Worm (Caenorhabditis elegans) whole organism, young adult: Measurements from ENCODE around the gene lido-6.

Experiments used
- C06A6.2 ChIP-seq: fragments of 200-800 bp; sonication (Bioruptor generic); conservative IDR thresholded peaks from 2 replicates; pipeline ENCODE4 v1.3.6; 2022; ENCODE audit warnings: missing genetic modification characterization, missing compliant biosample characterization
- F39B2.1 ChIP-seq: fragments of 200-800 bp; sonication (Bioruptor generic); IDR thresholded peaks from 2 replicates; pipeline ENCODE4 v1.3.6; 2022; ENCODE audit warnings: missing genetic modification reagents, missing genetic modification characterization, missing compliant biosample characterization
- F55B11.4 ChIP-seq: sonication (generic microtip); optimal IDR thresholded peaks from 2 replicates; lab custom pipeline; 2016; ENCODE audit warnings: missing compliant biosample characterization, missing genetic modification characterization, borderline replicate concordance; ENCODE audit not compliant: insufficient read depth
- K12H6.12 ChIP-seq: fragments of 200-800 bp; sonication (Bioruptor generic); optimal IDR thresholded peaks from 2 replicates; lab custom pipeline; 2018; ENCODE audit warnings: mild to moderate bottlenecking, missing genetic modification characterization, missing compliant biosample characterization
- T26A5.8 ChIP-seq: sonication (generic microtip); optimal IDR thresholded peaks from 2 replicates; lab custom pipeline; 2016; ENCODE audit warnings: missing genetic modification characterization, missing compliant biosample characterization
- Y67H2A.10 ChIP-seq: fragments of 200-800 bp; sonication (Bioruptor generic); conservative IDR thresholded peaks from 2 replicates; pipeline ENCODE4 v1.3.6; 2022; ENCODE audit warnings: missing genetic modification reagents, missing genetic modification characterization, missing compliant biosample characterization
- ZK185.1 ChIP-seq: sonication (generic microtip); optimal IDR thresholded peaks from 2 replicates; lab custom pipeline; 2016; ENCODE audit warnings: mild to moderate bottlenecking, missing genetic modification characterization, missing compliant biosample characterization; ENCODE audit not compliant: poor library complexity, severe bottlenecking
- ama-1 ChIP-seq, 3 experiments: fragments of 150-350 bp in 1 of 3; sonication (generic microtip) in 2 of 3; optimal IDR thresholded peaks; 2 replicates each; lab custom pipeline; 2014 to 2018; ENCODE audit warnings: missing biosample characterization in 2 of 3, missing genetic modification characterization in 2 of 3, missing genetic modification reagents in 2 of 3
- aptf-3 ChIP-seq: fragments of 200-800 bp; sonication (Bioruptor generic); IDR thresholded peaks from 2 replicates; pipeline ENCODE4 v1.3.6; 2022; ENCODE audit warnings: missing genetic modification characterization, missing compliant biosample characterization
- attf-6 ChIP-seq: fragments of 200-800 bp; sonication (Bioruptor generic); IDR thresholded peaks from 2 replicates; pipeline ENCODE4 v1.3.6; 2022; ENCODE audit warnings: missing genetic modification reagents, missing genetic modification characterization, missing compliant biosample characterization
- ceh-40 ChIP-seq: fragments of 200-800 bp; sonication (Bioruptor generic); IDR thresholded peaks from 2 replicates; pipeline ENCODE4 v1.3.6; 2022; ENCODE audit warnings: missing genetic modification characterization, missing compliant biosample characterization
- egl-18 ChIP-seq: fragments of 200-800 bp; sonication (Bioruptor generic); IDR thresholded peaks from 2 replicates; pipeline ENCODE4 v1.3.6; 2022; ENCODE audit warnings: missing genetic modification reagents, missing genetic modification characterization, missing compliant biosample characterization
- egrh-3 ChIP-seq: fragments of 200-800 bp; sonication (Bioruptor generic); IDR thresholded peaks from 2 replicates; pipeline ENCODE4 v1.3.6; 2022; ENCODE audit warnings: missing genetic modification reagents, missing genetic modification characterization, missing compliant biosample characterization
- ekl-4 ChIP-seq: fragments of 200-800 bp; sonication (Bioruptor generic); IDR thresholded peaks from 2 replicates; pipeline ENCODE4 v1.3.6; 2022; ENCODE audit warnings: missing genetic modification reagents, missing genetic modification characterization, missing compliant biosample characterization
- ets-4 ChIP-seq: fragments of 200-800 bp; sonication (Bioruptor generic); optimal IDR thresholded peaks from 2 replicates; lab custom pipeline; 2018; ENCODE audit warnings: mild to moderate bottlenecking, missing genetic modification characterization, missing compliant biosample characterization
- fkh-3 ChIP-seq: sonication (generic microtip); optimal IDR thresholded peaks from 2 replicates; lab custom pipeline; 2016; ENCODE audit warnings: mild to moderate bottlenecking, missing genetic modification characterization, missing compliant biosample characterization
- hlh-26 ChIP-seq: fragments of 200-800 bp; sonication (Bioruptor generic); conservative IDR thresholded peaks from 2 replicates; pipeline ENCODE4 v1.3.6; 2022; ENCODE audit warnings: missing genetic modification reagents, missing genetic modification characterization, missing compliant biosample characterization
- hsf-1 ChIP-seq: fragments of 200-800 bp; sonication (Bioruptor generic); IDR thresholded peaks from 2 replicates; pipeline ENCODE4 v1.3.6; 2022; ENCODE audit warnings: missing genetic modification reagents, missing genetic modification characterization, missing compliant biosample characterization
- lag-1 ChIP-seq: fragments of 200-800 bp; sonication (Bioruptor generic); IDR thresholded peaks from 2 replicates; pipeline ENCODE4 v1.3.6; 2022; ENCODE audit warnings: missing genetic modification reagents, missing genetic modification characterization, missing compliant biosample characterization
- let-607 ChIP-seq, 2 experiments: fragments of 200-800 bp in 1 of 2; sonication (Bioruptor generic) in 1 of 2; sonication (generic microtip) in 1 of 2; optimal IDR thresholded peaks; 2 replicates each; lab custom pipeline; 2016 to 2018; ENCODE audit warnings: mild to moderate bottlenecking in 2 of 2, missing compliant biosample characterization in 2 of 2, missing genetic modification characterization in 2 of 2, moderate library complexity in 2 of 2, missing genotype in 1 of 2
- lin-35 ChIP-seq, 3 experiments: fragments of 150-350 bp in 2 of 3; sonication (generic microtip) in 1 of 3; optimal IDR thresholded peaks; 2 replicates each; lab custom pipeline; 2014 to 2018; ENCODE audit warnings: missing biosample characterization in 3 of 3, missing genetic modification characterization in 3 of 3, missing genetic modification reagents in 3 of 3
- lir-1 ChIP-seq: fragments of 200-800 bp; sonication (Bioruptor generic); conservative IDR thresholded peaks from 2 replicates; pipeline ENCODE4 v1.3.6; 2022; ENCODE audit warnings: missing genetic modification reagents, missing genetic modification characterization, missing compliant biosample characterization
- lsy-27 ChIP-seq: sonication (generic microtip); optimal IDR thresholded peaks from 2 replicates; lab custom pipeline; 2017; ENCODE audit warnings: missing genetic modification characterization, mild to moderate bottlenecking, missing compliant biosample characterization, antibody characterized with exemption, missing genotype, borderline replicate concordance; ENCODE audit not compliant: insufficient read depth
- madf-10 ChIP-seq: sonication (generic microtip); optimal IDR thresholded peaks from 2 replicates; lab custom pipeline; 2016; ENCODE audit warnings: mild to moderate bottlenecking, missing genetic modification characterization, missing compliant biosample characterization
- madf-6 ChIP-seq: fragments of 200-800 bp; sonication (Bioruptor generic); IDR thresholded peaks from 2 replicates; pipeline ENCODE4 v1.3.6; 2022; ENCODE audit warnings: missing genetic modification reagents, missing genetic modification characterization, missing compliant biosample characterization
- mxl-1 ChIP-seq: sonication (generic microtip); optimal IDR thresholded peaks from 2 replicates; lab custom pipeline; 2016; ENCODE audit warnings: missing genetic modification characterization, missing compliant biosample characterization
- nfya-2 ChIP-seq: fragments of 200-800 bp; sonication (Bioruptor generic); IDR thresholded peaks from 2 replicates; pipeline ENCODE4 v1.3.6; 2022; ENCODE audit warnings: missing genetic modification reagents, missing genetic modification characterization, missing compliant biosample characterization
- nfyb-1 ChIP-seq: fragments of 200-800 bp; sonication (Bioruptor generic); IDR thresholded peaks from 2 replicates; pipeline ENCODE4 v1.3.6; 2022; ENCODE audit warnings: missing genetic modification reagents, missing genetic modification characterization, missing compliant biosample characterization
- nhr-90 ChIP-seq: sonication (generic microtip); optimal IDR thresholded peaks from 2 replicates; lab custom pipeline; 2016; ENCODE audit warnings: missing genotype, mild to moderate bottlenecking, missing genetic modification characterization, missing compliant biosample characterization
- snpc-3.4 ChIP-seq: sonication (generic microtip); optimal IDR thresholded peaks from 2 replicates; lab custom pipeline; 2017; ENCODE audit warnings: missing genetic modification characterization, mild to moderate bottlenecking, missing compliant biosample characterization, antibody characterized with exemption, moderate library complexity, missing genotype, missing genetic modification reagents
- snpc-4 ChIP-seq, 5 experiments: fragments of 150-350 bp in 1 of 5; sonication (generic microtip) in 4 of 5; optimal IDR thresholded peaks; 2 replicates each; lab custom pipeline; 2014 to 2018; ENCODE audit warnings: missing genetic modification characterization in 5 of 5, missing biosample characterization in 3 of 5, antibody characterized with exemption in 2 of 5, mild to moderate bottlenecking in 2 of 5, missing compliant biosample characterization in 2 of 5, missing genotype in 2 of 5, moderate library complexity in 2 of 5, missing genetic modification reagents in 1 of 5
- sptf-2 ChIP-seq: fragments of 200-800 bp; sonication (Bioruptor generic); optimal IDR thresholded peaks from 2 replicates; lab custom pipeline; 2018; ENCODE audit warnings: mild to moderate bottlenecking, missing genetic modification characterization, missing compliant biosample characterization
- tbx-9 ChIP-seq: sonication (generic microtip); optimal IDR thresholded peaks from 2 replicates; lab custom pipeline; 2016; ENCODE audit warnings: borderline replicate concordance, missing genetic modification characterization, inconsistent platforms, missing compliant biosample characterization
- tlf-1 ChIP-seq: fragments of 200-800 bp; sonication (Bioruptor generic); optimal IDR thresholded peaks from 2 replicates; lab custom pipeline; 2018; ENCODE audit warnings: mild to moderate bottlenecking, missing genetic modification characterization, missing compliant biosample characterization
- unc-130 ChIP-seq: sonication (generic microtip); optimal IDR thresholded peaks from 2 replicates; lab custom pipeline; 2016; ENCODE audit warnings: missing genetic modification reagents, missing genetic modification characterization, missing compliant biosample characterization
- ztf-6 ChIP-seq: fragments of 200-800 bp; sonication (Bioruptor generic); IDR thresholded peaks from 2 replicates; pipeline ENCODE4 v1.3.6; 2022; ENCODE audit warnings: missing genetic modification reagents, missing genetic modification characterization, missing compliant biosample characterization

lido-6 gene

DNA sequence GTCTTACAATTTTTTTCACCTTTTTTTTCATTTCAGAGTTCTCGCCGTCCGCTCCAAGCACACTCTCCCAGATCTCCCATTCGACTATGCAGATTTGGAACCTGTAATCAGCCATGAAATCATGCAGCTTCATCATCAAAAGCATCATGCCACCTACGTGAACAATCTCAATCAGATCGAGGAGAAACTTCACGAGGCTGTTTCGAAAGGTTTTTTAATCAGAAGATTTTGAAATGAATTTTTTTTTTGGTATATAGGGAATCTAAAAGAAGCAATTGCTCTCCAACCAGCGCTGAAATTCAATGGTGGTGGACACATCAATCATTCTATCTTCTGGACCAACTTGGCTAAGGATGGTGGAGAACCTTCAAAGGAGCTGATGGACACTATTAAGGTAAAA is 21.8 kb downstream of the lido-6 start, which contains the start of gene C08A9.3:
Gene C08A9.3 (minus strand): TSS at position 101 of the 400 bp plus-strand sequence.
- TF ChIP-seq ztf-6 (GFP tag; lab: Robert Waterston, UW) (no peak), lir-1 (GFP tag; lab: Robert Waterston, UW) (no peak), egl-18 (GFP tag; lab: Robert Waterston, UW) (no peak), tbx-9 (tag; lab: Kevin White, UChicago) (no peak), ZK185.1 (no peak), egrh-3 (GFP tag; lab: Robert Waterston, UW) (no peak), C06A6.2 (GFP tag; lab: Robert Waterston, UW) (no peak), ets-4 (GFP tag; lab: Kevin White, UChicago) (no peak), ama-1 (optimal IDR thresholded peaks at IDR 0.05; lab: Kevin White, UChicago) (no peak), ama-1 (GFP tag; optimal IDR thresholded peaks at IDR 0.05; lab: Kevin White, UChicago) (no peak), F55B11.4 (no peak), attf-6 (no peak), snpc-4 (GFP tag; optimal IDR thresholded peaks at IDR 0.05; lab: Kevin White, UChicago) (no peak), snpc-4 (tag; optimal IDR thresholded peaks at IDR 0.05; lab: Kevin White, UChicago) (no peak), hsf-1 (GFP tag; lab: Robert Waterston, UW) (no peak), nfya-2 (GFP tag; lab: Robert Waterston, UW) (no peak), nhr-90 (tag; lab: Kevin White, UChicago) (no peak), ekl-4 (GFP tag; lab: Robert Waterston, UW) (no peak), Y67H2A.10 (GFP tag; lab: Robert Waterston, UW) (no peak)

- TF ChIP-seq aptf-3 (GFP tag; lab: Robert Waterston, UW) (no peak), lsy-27 (no peak), F39B2.1 (GFP tag; lab: Robert Waterston, UW) (no peak), T26A5.8 (tag; lab: Kevin White, UChicago) (no peak)
Measured at ce11 chrX:17092416-17092815, 22.6 kb downstream of the lido-6 start, which contains the start of gene sod-3. TSS of gene sod-3 (plus strand) at chrX:17092753.

DNA sequence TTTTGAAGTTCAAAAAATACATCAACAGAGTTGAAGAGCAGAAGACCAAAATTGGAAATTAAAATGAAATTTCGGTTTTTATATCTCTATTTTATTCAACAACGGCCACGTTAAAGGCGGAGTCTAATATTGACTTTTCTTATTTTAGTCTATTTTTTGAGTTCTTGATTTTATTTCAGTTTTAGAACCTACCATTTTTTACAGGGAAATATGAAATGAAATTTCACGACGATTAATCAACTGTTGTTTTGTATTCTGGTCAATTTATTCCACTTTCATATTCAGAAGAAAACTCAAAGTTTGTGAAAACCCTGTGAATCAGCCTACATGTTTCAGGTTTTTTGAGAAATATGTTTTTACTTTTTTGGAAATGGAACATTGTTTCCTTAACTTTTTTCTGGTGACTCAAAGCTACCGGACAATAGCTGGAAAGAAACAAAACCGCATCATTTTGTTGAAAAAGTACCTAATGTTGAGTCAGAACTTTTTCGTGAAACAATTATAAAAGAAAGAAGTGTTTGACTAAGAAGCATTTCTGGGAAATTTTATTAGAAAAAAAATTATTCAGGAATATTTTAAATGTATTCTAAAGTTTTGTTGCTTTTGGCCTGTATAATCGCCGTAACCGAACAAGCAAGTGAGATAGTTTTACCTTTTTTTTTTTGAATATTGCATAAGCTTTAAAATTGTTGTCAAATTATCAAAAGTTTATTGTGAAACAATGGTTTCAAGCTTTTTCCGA is 34.2 kb downstream of the lido-6 start, which contains the start of the genes irld-23 and C08A9.10:
Gene irld-23 (minus strand): TSS at position 51 of the 742 bp plus-strand sequence.
Gene C08A9.10 (plus strand): TSS at position 545 of the 742 bp plus-strand sequence.
- TF ChIP-seq lag-1 (GFP tag; lab: Robert Waterston, UW) (no peak), madf-6 (GFP tag; lab: Robert Waterston, UW) (no peak), mxl-1 (no peak), snpc-3.4 (tag; lab: Kevin White, UChicago) (no peak), ets-4 (GFP tag; lab: Kevin White, UChicago) (no peak), tlf-1 (no peak), ZK185.1 (no peak), K12H6.12 (no peak), fkh-3 (no peak), unc-130 (GFP tag; lab: Kevin White, UChicago) (no peak), nfyb-1 (GFP tag; lab: Robert Waterston, UW) (no peak), sptf-2 (no peak), ceh-40 (GFP tag; lab: Robert Waterston, UW) (no peak), hlh-26 (GFP tag; lab: Robert Waterston, UW) (no peak), lin-35 (GFP tag; optimal IDR thresholded peaks at IDR 0.05; lab: Kevin White, UChicago) (no peak), madf-10 (no peak), let-607 (tag; optimal IDR thresholded peaks at IDR 0.05; lab: Kevin White, UChicago) (no peak)
